Fruit fly (Drosophila melanogaster) whole organism, pupa: ENCODE results near the gene CG9641.

Experiments used
- CG13204 ChIP-seq: fragments of 200-800 bp; sonication (Bioruptor generic); optimal IDR thresholded peaks from 2 replicates; lab custom pipeline; 2018; ENCODE audit warnings: missing biosample characterization, mild to moderate bottlenecking, missing genetic modification characterization, moderate library complexity
- Ets98B ChIP-seq: fragments of 200-800 bp; sonication (Bioruptor generic); IDR thresholded peaks from 2 replicates; pipeline ENCODE4 v1.3.6; 2022; ENCODE audit warnings: missing biosample characterization, missing genetic modification characterization

DNA sequence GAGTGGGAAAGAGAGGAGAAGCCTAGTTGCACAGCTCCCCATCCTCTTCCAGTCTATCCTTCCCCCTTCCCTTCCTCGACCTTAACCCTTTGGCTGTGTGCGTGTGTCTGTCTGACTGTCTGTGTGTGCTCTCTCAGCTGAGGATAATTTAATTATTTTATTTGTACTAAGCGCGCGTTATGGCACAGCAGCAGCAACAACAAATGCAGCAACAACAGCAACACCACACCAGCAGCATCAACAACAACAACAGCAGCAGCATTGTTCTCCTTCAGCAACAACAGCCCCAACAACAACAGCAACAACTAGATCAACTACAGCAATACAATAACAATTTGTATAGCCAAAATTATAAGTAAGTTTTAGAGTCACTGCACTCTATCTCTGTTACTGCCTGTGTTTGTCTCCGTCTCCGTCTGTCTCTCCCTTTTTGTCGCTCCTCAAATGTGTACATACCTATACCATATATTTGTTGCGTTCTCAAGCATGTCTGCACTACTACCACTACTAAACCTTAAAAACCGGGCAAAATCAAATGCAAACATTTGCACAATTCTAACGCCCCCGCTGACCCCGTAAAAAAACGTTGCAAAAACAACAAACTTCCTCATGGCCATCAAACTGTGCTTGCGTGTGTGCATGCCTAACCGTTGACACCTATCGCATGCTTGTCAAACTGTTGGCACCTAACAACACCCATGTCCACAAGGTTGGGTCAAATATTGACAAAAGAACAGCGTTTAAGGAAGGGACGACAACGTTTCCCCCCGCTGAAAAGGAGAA is 31.0 kb downstream of the CG9641 start:
- TF ChIP-seq Ets98B (no peak), CG13204 (no peak)
